Fruit fly (Drosophila melanogaster) whole organism: ENCODE measurements around the gene CrebA.
A peak's percentile ranks its signal among the peaks of the same experiment; 100 is the strongest.

Experiments
- CG8478 ChIP-seq: fragments of >200 bp; optimal IDR thresholded peaks from 2 replicates; lab custom pipeline; 2018; ENCODE audit warnings: inconsistent platforms
- Dll ChIP-seq: fragments of >200 bp; optimal IDR thresholded peaks from 2 replicates; lab custom pipeline; 2017
- EcR ChIP-seq, 2 experiments: fragments of >200 bp; optimal IDR thresholded peaks; 2 replicates each; lab custom pipeline; 2017; ENCODE audit warnings: missing biosample characterization in 2 of 2, missing genetic modification characterization in 2 of 2, missing genetic modification reagents in 2 of 2
- pan ChIP-seq: fragments of >200 bp; optimal IDR thresholded peaks from 2 replicates; lab custom pipeline; 2017
- psq ChIP-seq: fragments of >200 bp; optimal IDR thresholded peaks from 2 replicates; lab custom pipeline; 2017
- usp ChIP-seq: fragments of >200 bp; optimal IDR thresholded peaks from 2 replicates; lab custom pipeline; 2017; ENCODE audit warnings: missing biosample characterization, missing genetic modification characterization, mixed read lengths

Gene CrebA

dm6 chr3L:15504687-15505086 lies 30.5 kb upstream of the CrebA start, which contains the start of gene CG7857:
CG7857 (minus strand) TSS chr3L:15504894.
- no peak for TF ChIP-seq EcR (GFP tag; optimal IDR thresholded peaks at IDR 0.05; lab: Kevin White, UChicago)

- no peak for TF ChIP-seq CG8478 (lab: Kevin White, UChicago)
- TF ChIP-seq usp (GFP tag; lab: Kevin White, UChicago): no peak
- TF ChIP-seq pan (lab: Kevin White, UChicago): no peak
- no peak for TF ChIP-seq EcR (GFP tag; optimal IDR thresholded peaks at IDR 0.05; lab: Kevin White, UChicago)
- no peak for TF ChIP-seq psq (lab: Kevin White, UChicago)
- no peak for TF ChIP-seq Dll (lab: Kevin White, UChicago)
Measured at dm6 chr3L:15506174-15506926, 28.8 kb upstream of the CrebA start.

- peak in 1 of 2 experiments; percentile 3 for TF ChIP-seq EcR (GFP tag; optimal IDR thresholded peaks at IDR 0.05; lab: Kevin White, UChicago)
- no peak for TF ChIP-seq usp (GFP tag; lab: Kevin White, UChicago)
Measured at dm6 chr3L:15507148-15507896, 27.9 kb upstream of the CrebA start.

DNA sequence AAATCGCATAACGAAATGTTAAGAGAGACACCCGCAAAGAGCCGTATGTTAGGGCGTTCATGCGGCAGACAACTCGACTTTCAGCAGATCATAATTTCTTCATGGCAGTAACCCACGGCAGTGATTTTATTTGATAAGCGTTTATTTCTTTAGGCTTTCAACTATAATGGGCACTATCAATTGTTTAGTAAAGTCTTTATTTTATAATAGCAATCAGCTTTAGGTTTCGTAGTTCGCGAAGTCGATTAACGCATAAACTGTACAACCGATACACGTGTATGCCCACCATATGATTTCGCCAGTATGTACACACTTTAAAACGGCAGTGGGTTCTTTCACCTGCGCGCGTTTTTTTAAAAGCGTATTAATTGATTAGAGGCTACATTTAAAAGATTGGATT lies 27.0 kb upstream of the CrebA start, which contains the start of gene CG7841:
CG7841 (minus strand) TSS at position 20 of the 400 bp plus-strand sequence.
- TF ChIP-seq usp (GFP tag; lab: Kevin White, UChicago) (no peak), EcR (GFP tag; optimal IDR thresholded peaks at IDR 0.05; lab: Kevin White, UChicago) (peak in 1 of 2 experiments; percentile 54)

DNA sequence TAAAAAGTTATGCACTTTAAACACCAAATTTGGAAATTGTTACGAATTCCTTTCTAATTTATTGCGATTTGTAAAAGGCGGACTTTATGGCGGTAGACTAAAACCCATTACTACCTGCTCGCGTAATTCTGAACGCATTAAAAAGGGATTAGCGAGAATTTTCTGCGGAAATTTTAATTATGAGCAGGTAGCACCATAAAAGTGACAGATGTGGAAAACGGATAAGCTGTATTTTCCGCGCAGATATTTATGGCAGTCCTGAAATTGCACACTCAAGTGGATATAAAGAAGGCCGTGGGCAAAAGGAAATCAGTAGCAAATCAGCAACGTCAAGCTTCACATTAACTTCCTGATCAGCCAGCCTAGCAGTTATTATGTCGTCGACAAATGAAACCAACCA lies 26.4 kb upstream of the CrebA start, which contains the start of gene Z600:
Z600 (plus strand) TSS at position 312 of the 400 bp plus-strand sequence.
- TF ChIP-seq EcR (GFP tag; optimal IDR thresholded peaks at IDR 0.05; lab: Kevin White, UChicago): no peak
- no peak for TF ChIP-seq psq (lab: Kevin White, UChicago)
- no peak for TF ChIP-seq Dll (lab: Kevin White, UChicago)
- no peak for TF ChIP-seq CG8478 (lab: Kevin White, UChicago)
- TF ChIP-seq usp (GFP tag; lab: Kevin White, UChicago): no peak
- TF ChIP-seq pan (lab: Kevin White, UChicago): no peak

DNA sequence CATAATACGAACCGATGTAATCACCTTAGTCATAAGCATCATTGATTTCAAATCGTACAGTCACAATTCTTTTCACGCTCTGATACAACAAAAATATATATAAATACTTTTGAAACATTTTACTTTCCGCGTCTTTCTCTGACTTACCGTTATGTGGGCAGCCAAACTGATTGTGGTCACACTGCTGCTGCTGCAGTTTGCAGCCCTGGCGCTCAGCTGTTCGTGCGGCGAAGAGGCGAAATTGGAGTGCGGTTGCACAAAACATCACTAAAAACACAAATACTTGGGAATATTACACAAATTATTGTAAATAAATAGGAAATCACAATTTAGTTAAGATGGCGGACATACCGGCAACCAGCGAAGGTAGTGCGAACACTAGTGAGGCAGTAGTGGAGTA lies 25.8 kb upstream of the CrebA start, which contains the start of the genes gdl and gdl-ORF39:
gdl (plus strand) TSS at position 48 of the 400 bp plus-strand sequence.
gdl-ORF39 (plus strand) TSS at position 48 of the 400 bp plus-strand sequence.
- TF ChIP-seq CG8478 (lab: Kevin White, UChicago) (no peak), psq (lab: Kevin White, UChicago) (no peak), Dll (lab: Kevin White, UChicago) (no peak), EcR (GFP tag; optimal IDR thresholded peaks at IDR 0.05; lab: Kevin White, UChicago) (no peak), pan (lab: Kevin White, UChicago) (no peak), usp (GFP tag; lab: Kevin White, UChicago) (no peak)

DNA sequence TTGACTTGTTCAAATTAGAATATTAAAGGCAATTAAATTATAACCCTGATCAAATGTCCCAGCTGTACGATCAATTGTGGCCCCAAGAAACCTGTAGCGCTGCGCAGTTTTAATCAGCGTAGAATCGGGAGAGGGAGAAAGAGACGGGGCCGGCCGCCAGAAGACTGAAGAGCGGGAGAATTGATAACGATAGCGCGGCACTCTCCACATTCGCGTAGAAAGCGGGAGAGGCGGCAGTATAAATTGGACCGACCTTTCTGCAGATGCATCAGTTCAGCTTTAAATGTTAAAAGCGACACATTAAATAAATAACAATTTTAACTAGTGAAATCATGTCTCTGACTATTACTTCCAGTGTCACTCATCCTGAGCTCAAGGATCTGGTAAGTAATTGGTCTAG lies 24.4 kb upstream of the CrebA start, which contains the start of gene MsrA:
MsrA (plus strand) TSS at position 266 of the 400 bp plus-strand sequence.
- TF ChIP-seq psq (lab: Kevin White, UChicago): no peak

dm6 chr3L:15511688-15512250 lies 23.4 kb upstream of the CrebA start:
- TF ChIP-seq psq (lab: Kevin White, UChicago) (no peak), usp (GFP tag; lab: Kevin White, UChicago) (no peak), EcR (GFP tag; optimal IDR thresholded peaks at IDR 0.05; lab: Kevin White, UChicago) (no peak), pan (lab: Kevin White, UChicago) (no peak), CG8478 (lab: Kevin White, UChicago) (no peak), Dll (lab: Kevin White, UChicago) (no peak)

- TF ChIP-seq psq (lab: Kevin White, UChicago) (no peak), Dll (lab: Kevin White, UChicago) (no peak), pan (lab: Kevin White, UChicago) (no peak), EcR (GFP tag; optimal IDR thresholded peaks at IDR 0.05; lab: Kevin White, UChicago) (no peak), CG8478 (lab: Kevin White, UChicago) (no peak), usp (GFP tag; lab: Kevin White, UChicago) (no peak)
Measured at dm6 chr3L:15513264-15513663, 21.9 kb upstream of the CrebA start.

DNA sequence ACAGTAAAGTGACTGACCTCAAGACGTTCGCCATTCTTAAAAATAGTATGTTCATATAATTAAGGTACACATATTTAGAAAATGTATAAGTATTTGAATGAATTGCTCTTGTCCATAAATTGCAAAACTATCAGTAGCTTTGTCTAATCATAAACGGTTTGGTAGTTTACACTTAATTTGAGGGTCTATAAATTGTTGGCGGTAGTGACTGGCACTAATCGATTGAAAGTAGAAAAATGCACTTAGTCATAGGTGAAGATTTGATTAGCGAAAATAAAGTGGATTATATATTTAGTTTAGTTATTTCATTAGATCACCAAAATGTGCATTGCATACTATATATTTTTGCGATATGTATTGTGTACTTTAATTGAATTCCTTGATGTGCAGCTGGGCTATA lies 21.5 kb upstream of the CrebA start:
- no peak for TF ChIP-seq pan (lab: Kevin White, UChicago)
- TF ChIP-seq Dll (lab: Kevin White, UChicago): no peak
- no peak for TF ChIP-seq psq (lab: Kevin White, UChicago)
- TF ChIP-seq CG8478 (lab: Kevin White, UChicago): no peak
- no peak for TF ChIP-seq usp (GFP tag; lab: Kevin White, UChicago)
- no peak for TF ChIP-seq EcR (GFP tag; optimal IDR thresholded peaks at IDR 0.05; lab: Kevin White, UChicago)

dm6 chr3L:15514405-15514804 lies 20.8 kb upstream of the CrebA start:
- TF ChIP-seq psq (lab: Kevin White, UChicago) (no peak), Dll (lab: Kevin White, UChicago) (no peak), pan (lab: Kevin White, UChicago) (no peak), EcR (GFP tag; optimal IDR thresholded peaks at IDR 0.05; lab: Kevin White, UChicago) (no peak), usp (GFP tag; lab: Kevin White, UChicago) (no peak), CG8478 (lab: Kevin White, UChicago) (no peak)
